Worm (Caenorhabditis elegans) whole organism, L1 larva: ENCODE data around the gene T21B10.4.

ENCODE experiments used
- aly-2 ChIP-seq: fragments of 150-350 bp; optimal IDR thresholded peaks from 2 replicates; lab custom pipeline; 2014; ENCODE audit warnings: missing biosample characterization, missing genetic modification characterization
- ama-1 ChIP-seq: fragments of 150-350 bp; optimal IDR thresholded peaks from 2 replicates; lab custom pipeline; 2014
- blmp-1 ChIP-seq: fragments of 150-350 bp; optimal IDR thresholded peaks from 2 replicates; lab custom pipeline; 2014; ENCODE audit warnings: missing biosample characterization, missing genetic modification characterization
- ceh-88 ChIP-seq: fragments of 200-800 bp; sonication (Bioruptor generic); IDR thresholded peaks from 2 replicates; pipeline ENCODE4 v1.3.6; 2022; ENCODE audit warnings: missing genetic modification characterization, missing compliant biosample characterization
- ces-1 ChIP-seq: fragments of 150-350 bp; optimal IDR thresholded peaks from 2 replicates; lab custom pipeline; 2014; ENCODE audit warnings: missing biosample characterization, missing genetic modification reagents, missing genetic modification characterization
- efl-1 ChIP-seq, 4 experiments: fragments of 150-350 bp; optimal IDR thresholded peaks in 3 of 4; peaks in 1 of 4; 1 replicate in 1 of 4; 2 replicates in 3 of 4; lab custom pipeline; 2014; ENCODE audit warnings: missing biosample characterization in 2 of 4, missing genetic modification characterization in 2 of 4, missing genetic modification reagents in 2 of 4
- efl-3 ChIP-seq: fragments of 200-800 bp; sonication (Bioruptor generic); optimal IDR thresholded peaks from 2 replicates; lab custom pipeline; 2018; ENCODE audit warnings: mild to moderate bottlenecking, missing genetic modification characterization, missing compliant biosample characterization
- ets-5 ChIP-seq: fragments of 200-800 bp; sonication (Bioruptor generic); IDR thresholded peaks from 2 replicates; pipeline ENCODE4 v1.3.6; 2022; ENCODE audit warnings: missing genetic modification characterization, missing compliant biosample characterization
- fkh-10 ChIP-seq: sonication (generic microtip); optimal IDR thresholded peaks from 2 replicates; lab custom pipeline; 2017; ENCODE audit warnings: missing biosample characterization, missing genetic modification reagents, missing genetic modification characterization
- fkh-8 ChIP-seq: sonication (generic microtip); optimal IDR thresholded peaks from 2 replicates; lab custom pipeline; 2016; ENCODE audit warnings: mild to moderate bottlenecking, missing genetic modification characterization, missing compliant biosample characterization
- hlh-17 ChIP-seq: fragments of 200-800 bp; sonication (Bioruptor generic); optimal IDR thresholded peaks from 2 replicates; lab custom pipeline; 2018; ENCODE audit warnings: missing genetic modification characterization, mild to moderate bottlenecking, missing compliant biosample characterization, moderate library complexity, borderline replicate concordance
- hlh-4 ChIP-seq: sonication (generic microtip); optimal IDR thresholded peaks from 2 replicates; lab custom pipeline; 2016; ENCODE audit warnings: mild to moderate bottlenecking, missing genetic modification characterization, missing compliant biosample characterization
- isw-1 ChIP-seq: fragments of 200-800 bp; sonication (Bioruptor generic); IDR thresholded peaks from 2 replicates; pipeline ENCODE4 v1.3.6; 2022; ENCODE audit warnings: missing genetic modification characterization, missing compliant biosample characterization
- lin-13 ChIP-seq: fragments of 150-350 bp; optimal IDR thresholded peaks from 2 replicates; lab custom pipeline; 2014; ENCODE audit warnings: missing biosample characterization, missing genetic modification reagents, missing genetic modification characterization
- lir-3 ChIP-seq: sonication (generic microtip); optimal IDR thresholded peaks from 2 replicates; lab custom pipeline; 2016; ENCODE audit warnings: mild to moderate bottlenecking, missing genetic modification characterization, moderate library complexity, missing compliant biosample characterization; ENCODE audit not compliant: poor library complexity
- lsy-2 ChIP-seq, 2 experiments: fragments of 150-350 bp; optimal IDR thresholded peaks; 2 replicates each; lab custom pipeline; 2014; ENCODE audit warnings: missing biosample characterization in 2 of 2, missing genetic modification characterization in 2 of 2
- nhr-19 ChIP-seq: fragments of 200-800 bp; sonication (Bioruptor generic); conservative IDR thresholded peaks from 2 replicates; pipeline ENCODE4 v1.3.6; 2022; ENCODE audit warnings: missing genetic modification characterization, missing compliant biosample characterization
- nhr-237 ChIP-seq: fragments of 150-350 bp; optimal IDR thresholded peaks from 2 replicates; lab custom pipeline; 2014; ENCODE audit warnings: missing biosample characterization, missing genetic modification characterization
- nhr-28 ChIP-seq: fragments of 150-350 bp; optimal IDR thresholded peaks from 2 replicates; lab custom pipeline; 2014; ENCODE audit warnings: missing biosample characterization, missing genetic modification characterization
- nhr-47 ChIP-seq: sonication (generic microtip); optimal IDR thresholded peaks from 2 replicates; lab custom pipeline; 2016; ENCODE audit warnings: mild to moderate bottlenecking, missing genetic modification characterization, moderate library complexity, missing compliant biosample characterization
- nhr-71 ChIP-seq: sonication (generic microtip); optimal IDR thresholded peaks from 2 replicates; lab custom pipeline; 2016; ENCODE audit warnings: mild to moderate bottlenecking, missing genetic modification characterization, moderate library complexity, missing compliant biosample characterization
- nhr-76 ChIP-seq: sonication (generic microtip); optimal IDR thresholded peaks from 2 replicates; lab custom pipeline; 2017; ENCODE audit warnings: missing biosample characterization, missing genetic modification characterization
- nhr-84 ChIP-seq: sonication (generic microtip); optimal IDR thresholded peaks from 2 replicates; lab custom pipeline; 2017; ENCODE audit warnings: missing biosample characterization, missing genetic modification characterization
- nhr-85 ChIP-seq: sonication (generic microtip); peaks from one replicate; lab custom pipeline; 2016; ENCODE audit warnings: missing genetic modification characterization, inconsistent platforms, missing compliant biosample characterization
- nhr-90 ChIP-seq: sonication (generic microtip); optimal IDR thresholded peaks from 2 replicates; lab custom pipeline; 2016; ENCODE audit warnings: mild to moderate bottlenecking, missing genetic modification characterization, missing compliant biosample characterization; ENCODE audit not compliant: poor library complexity
- pax-3 ChIP-seq: fragments of 200-800 bp; sonication (Bioruptor generic); optimal IDR thresholded peaks from 2 replicates; lab custom pipeline; 2018; ENCODE audit warnings: mild to moderate bottlenecking, missing genetic modification characterization, moderate library complexity, missing compliant biosample characterization
- pqm-1 ChIP-seq: sonication (generic microtip); optimal IDR thresholded peaks from 3 replicates; lab custom pipeline; 2017; ENCODE audit warnings: missing biosample characterization, missing genetic modification characterization
- rnt-1 ChIP-seq: sonication (generic microtip); optimal IDR thresholded peaks from 2 replicates; lab custom pipeline; 2016; ENCODE audit warnings: mild to moderate bottlenecking, missing genetic modification characterization, moderate library complexity, missing compliant biosample characterization
- skn-1 ChIP-seq: fragments of 150-350 bp; optimal IDR thresholded peaks from 2 replicates; lab custom pipeline; 2014; ENCODE audit warnings: missing biosample characterization, missing genetic modification characterization
- snpc-4 ChIP-seq: fragments of 150-350 bp; optimal IDR thresholded peaks from 2 replicates; lab custom pipeline; 2014; ENCODE audit warnings: missing biosample characterization, missing genetic modification characterization
- sup-37 ChIP-seq: fragments of 200-800 bp; sonication (Bioruptor generic); optimal IDR thresholded peaks from 2 replicates; lab custom pipeline; 2018; ENCODE audit warnings: mild to moderate bottlenecking, missing genetic modification characterization, missing compliant biosample characterization
- swsn-7 ChIP-seq: sonication (generic microtip); optimal IDR thresholded peaks from 2 replicates; lab custom pipeline; 2016; ENCODE audit warnings: missing genetic modification characterization, missing compliant biosample characterization
- unc-30 ChIP-seq: sonication (generic microtip); optimal IDR thresholded peaks from 2 replicates; lab custom pipeline; 2017; ENCODE audit warnings: missing biosample characterization, missing genetic modification characterization
- unc-98 ChIP-seq: fragments of 200-800 bp; sonication (Bioruptor generic); IDR thresholded peaks from 2 replicates; pipeline ENCODE4 v1.3.6; 2022; ENCODE audit warnings: missing genetic modification characterization, missing compliant biosample characterization
- vab-15 ChIP-seq: sonication (generic microtip); optimal IDR thresholded peaks from 2 replicates; lab custom pipeline; 2017; ENCODE audit warnings: missing genotype, mild to moderate bottlenecking, missing genetic modification characterization, missing compliant biosample characterization
- ztf-4 ChIP-seq: fragments of 150-350 bp; optimal IDR thresholded peaks from 2 replicates; lab custom pipeline; 2014; ENCODE audit warnings: missing biosample characterization, missing genetic modification characterization

T21B10.4 gene

DNA sequence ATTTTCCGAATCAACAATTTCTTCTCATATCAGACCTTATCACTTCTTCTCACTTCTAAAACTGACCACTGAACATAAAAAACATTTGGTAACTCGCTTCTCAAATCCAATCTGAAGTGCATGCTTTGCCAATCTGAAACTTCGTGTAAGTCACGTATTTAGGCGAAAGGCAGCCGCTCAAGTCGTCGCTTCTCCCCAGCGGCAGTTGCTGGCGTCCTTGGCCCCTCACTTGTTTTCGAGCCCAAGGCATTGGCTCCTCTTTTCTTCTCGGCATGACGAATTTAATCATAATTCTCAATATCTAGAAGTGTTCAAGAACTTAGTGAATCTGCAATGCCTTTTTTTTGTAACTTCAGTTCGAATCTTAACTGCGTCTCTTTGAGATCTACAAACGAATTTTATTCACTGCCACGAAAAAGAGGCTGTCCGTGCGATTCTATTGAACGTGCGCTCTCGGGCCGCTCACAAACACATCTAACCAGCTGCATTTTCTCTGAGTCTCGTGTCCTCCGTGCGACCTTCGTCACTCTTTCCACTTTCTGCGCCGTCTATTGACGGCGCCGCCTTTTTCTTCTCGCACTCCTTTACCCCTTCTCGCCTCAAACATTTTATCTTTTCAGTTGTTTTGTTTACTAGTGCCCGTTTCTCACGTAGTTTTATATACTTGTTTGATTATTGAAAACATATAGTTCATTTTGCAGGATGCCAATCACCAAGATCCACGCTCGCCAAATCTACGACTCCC lies 9.1 kb upstream of the T21B10.4 start (continued):
- TF ChIP-seq swsn-7 (peak; percentile 21), lir-3 (no peak), lsy-2 (tag; optimal IDR thresholded peaks at IDR 0.05; lab: Kevin White, UChicago) (peak in 1 of 2 experiments; percentile 27), lin-13 (GFP tag; lab: Kevin White, UChicago) (no peak), pqm-1 (tag; lab: Kevin White, UChicago) (no peak), nhr-28 (tag; lab: Kevin White, UChicago) (no peak)

DNA sequence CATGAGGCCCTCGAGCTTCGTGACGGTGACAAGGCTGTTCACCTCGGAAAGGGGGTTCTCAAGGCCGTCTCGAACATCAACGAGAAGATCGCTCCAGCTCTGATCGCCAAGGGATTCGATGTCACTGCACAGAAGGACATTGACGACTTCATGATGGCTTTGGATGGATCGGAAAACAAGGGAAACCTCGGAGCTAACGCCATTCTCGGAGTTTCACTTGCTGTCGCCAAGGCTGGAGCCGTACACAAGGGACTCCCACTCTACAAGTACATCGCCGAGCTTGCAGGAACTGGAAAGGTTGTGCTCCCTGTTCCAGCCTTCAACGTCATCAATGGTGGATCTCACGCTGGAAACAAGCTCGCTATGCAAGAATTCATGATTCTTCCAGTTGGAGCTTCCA lies 8.3 kb upstream of the T21B10.4 start:
- no peak for TF ChIP-seq hlh-17 (GFP tag; lab: Kevin White, UChicago)
- TF ChIP-seq skn-1 (tag; lab: Kevin White, UChicago): no peak
- TF ChIP-seq hlh-4 (tag; lab: Kevin White, UChicago): no peak
- TF ChIP-seq vab-15 (tag; lab: Kevin White, UChicago): no peak
- no peak for TF ChIP-seq unc-30 (tag; lab: Kevin White, UChicago)
- no peak for TF ChIP-seq nhr-237
- TF ChIP-seq snpc-4: no peak
- no peak for TF ChIP-seq ces-1 (GFP tag; lab: Kevin White, UChicago)
- no peak for TF ChIP-seq nhr-84 (tag; lab: Kevin White, UChicago)
- no peak for TF ChIP-seq blmp-1
- no peak for TF ChIP-seq pax-3
- no peak for TF ChIP-seq efl-1 (optimal IDR thresholded peaks at IDR 0.05; lab: Kevin White, UChicago)
- TF ChIP-seq efl-1 (GFP tag; optimal IDR thresholded peaks at IDR 0.05 in 1 of 2; lab: Kevin White, UChicago): no peak

DNA sequence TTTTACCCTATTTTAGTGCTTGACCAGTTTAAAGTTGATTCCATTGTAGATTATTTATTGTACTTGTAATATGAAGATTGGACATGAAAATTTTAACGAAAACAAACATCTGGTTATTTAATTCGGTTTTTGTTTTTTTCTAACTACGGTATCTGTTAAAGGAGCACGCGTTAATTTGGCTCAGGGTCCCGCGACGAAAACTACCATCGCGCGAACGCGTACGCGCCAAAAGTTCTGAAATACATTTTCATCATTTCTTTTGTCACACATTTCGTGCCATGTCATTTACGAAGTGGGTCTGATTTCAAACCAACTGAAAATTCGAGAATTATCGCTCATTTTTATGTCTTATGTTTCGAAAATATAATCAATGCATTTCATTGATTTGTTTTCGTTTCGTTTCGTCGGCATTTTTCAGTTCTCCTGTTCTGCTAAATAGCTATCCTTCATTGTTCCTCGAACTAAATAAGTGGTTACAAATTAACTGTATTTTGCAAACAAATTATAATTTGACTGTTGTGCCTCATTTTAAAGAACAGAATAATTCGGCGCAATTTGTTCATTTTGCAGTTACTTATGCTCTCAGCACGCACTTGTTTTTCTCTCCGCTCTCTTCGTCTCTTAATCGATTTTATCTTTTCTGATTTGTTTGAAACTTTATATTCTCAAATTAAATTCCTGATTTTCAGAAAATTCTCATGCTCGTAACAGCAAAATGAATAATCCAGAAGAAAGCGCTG lies 6.8 kb upstream of the T21B10.4 start, which contains the start of gene T21B10.3:
Gene T21B10.3, plus strand, starts transcription at position 690 of the 740 bp plus-strand sequence.
- TF ChIP-seq fkh-10: no peak
- TF ChIP-seq ama-1 (lab: Kevin White, UChicago): peak; percentile 83
- TF ChIP-seq fkh-8 (tag; lab: Kevin White, UChicago): no peak
- TF ChIP-seq isw-1: no peak
- TF ChIP-seq aly-2 (tag; lab: Kevin White, UChicago): peak; percentile 72
- peak; percentile 11 for TF ChIP-seq nhr-90 (tag; lab: Kevin White, UChicago)
- TF ChIP-seq efl-3 (GFP tag; lab: Kevin White, UChicago): no peak
- TF ChIP-seq nhr-71: peak; percentile 56
- peak; percentile 8 for TF ChIP-seq nhr-19 (GFP tag; lab: Robert Waterston, UW)
- TF ChIP-seq ztf-4 (tag; lab: Kevin White, UChicago): peak; percentile 20
- 0 out of 2 replicates have a peak, but pooled peaks have one; percentile 15 for TF ChIP-seq ceh-88
- TF ChIP-seq lsy-2 (tag; optimal IDR thresholded peaks at IDR 0.05; lab: Kevin White, UChicago): peak in 1 of 2 experiments; percentile 16
- TF ChIP-seq sup-37: no peak
- peak; percentile 14 for TF ChIP-seq nhr-47 (tag; lab: Kevin White, UChicago)
- peak; percentile 3 to 15 for TF ChIP-seq efl-1 (optimal IDR thresholded peaks at IDR 0.05; lab: Kevin White, UChicago)
- TF ChIP-seq efl-1 (GFP tag; optimal IDR thresholded peaks at IDR 0.05 in 1 of 2; lab: Kevin White, UChicago): no peak
- TF ChIP-seq nhr-85 (tag; lab: Kevin White, UChicago): peak; percentile 63
- peak; percentile 22 for TF ChIP-seq rnt-1

DNA sequence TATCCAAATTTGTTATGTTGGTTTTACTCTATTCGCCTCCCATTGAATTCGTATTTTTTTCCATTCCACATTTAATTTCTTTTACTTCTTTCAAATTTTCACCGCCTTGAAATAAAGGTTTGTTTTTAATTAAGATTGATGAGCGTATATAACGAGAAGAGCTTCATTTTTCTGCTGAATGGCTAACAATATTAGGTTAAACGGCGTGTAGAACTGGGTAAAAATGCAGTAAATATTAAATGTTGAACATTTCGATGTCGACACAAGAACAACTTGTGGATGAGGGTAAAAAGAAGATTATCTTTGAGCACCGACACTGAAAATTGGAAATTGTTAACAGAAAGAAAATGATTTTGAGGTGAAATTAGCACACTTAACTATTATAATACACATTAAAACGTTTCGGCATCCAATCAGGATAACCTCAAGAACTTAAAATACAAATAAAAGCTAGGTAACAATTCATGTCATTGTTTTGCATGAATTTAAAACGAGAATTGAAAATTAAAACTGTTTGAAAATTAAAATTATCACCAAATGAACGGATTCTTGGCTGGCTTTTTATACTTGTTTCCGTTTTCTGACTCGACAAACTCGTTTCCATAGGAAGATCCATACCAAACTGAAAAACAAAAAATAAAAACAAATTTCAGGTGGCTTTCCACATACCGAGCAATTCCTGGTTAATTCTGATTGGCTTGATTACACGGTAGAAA lies 1.6 kb upstream of the T21B10.4 start:
- TF ChIP-seq nhr-84 (tag; lab: Kevin White, UChicago) (no peak), nhr-76 (tag; lab: Kevin White, UChicago) (no peak), efl-3 (GFP tag; lab: Kevin White, UChicago) (no peak), ceh-88 (no peak), ets-5 (no peak), unc-98 (GFP tag; lab: Robert Waterston, UW) (no peak)
